Worm (Caenorhabditis elegans): ENCODE results near the gene B0252.8.

B0252.8 gene

DNA sequence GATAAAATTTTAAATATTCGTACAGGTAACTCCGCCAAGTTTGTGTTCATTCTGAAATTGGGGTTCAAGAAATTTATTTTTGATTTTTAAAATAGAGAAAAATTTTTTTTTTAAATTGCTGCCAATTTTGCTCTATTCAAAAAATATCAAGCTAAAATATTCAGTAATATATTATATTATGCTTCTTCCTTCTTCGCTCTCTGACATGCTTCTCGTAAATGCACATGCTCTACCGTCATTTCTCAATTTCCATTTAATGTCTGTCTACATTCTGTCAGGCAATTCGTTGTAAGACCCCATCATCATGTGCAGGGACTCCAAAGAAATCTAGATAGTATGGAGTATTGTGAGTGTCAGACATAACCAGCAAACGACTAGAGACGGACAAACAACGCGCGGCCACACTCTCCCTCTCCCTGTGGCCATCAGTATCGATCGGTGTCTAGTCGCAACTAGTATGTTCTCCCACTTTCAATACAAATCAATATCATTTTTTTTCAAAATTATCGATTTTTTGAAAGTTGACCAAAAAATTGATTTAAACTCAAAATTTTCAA, 35.4 kb downstream of the B0252.8 start, which contains the start of the genes malt-1 and ceh-38 (continued):
- TF ChIP-seq tbx-2 (tag; optimal IDR thresholded peaks at IDR 0.05) = peak; percentile 84
- no peak for TF ChIP-seq sdc-2 (tag; optimal IDR thresholded peaks at IDR 0.05)
- peak; percentile 80 for TF ChIP-seq ceh-18 (tag; optimal IDR thresholded peaks at IDR 0.05)
- no peak for TF ChIP-seq T23F11.4 (GFP tag; optimal IDR thresholded peaks at IDR 0.05)
- TF ChIP-seq dve-1 (tag; optimal IDR thresholded peaks at IDR 0.05) = peak; percentile 68
- TF ChIP-seq lim-6 (tag; optimal IDR thresholded peaks at IDR 0.05) = no peak
- no peak for TF ChIP-seq F13H6.1 (tag; optimal IDR thresholded peaks at IDR 0.05)
- TF ChIP-seq elt-2 (tag; optimal IDR thresholded peaks at IDR 0.05) = peak; percentile 51
- peak; percentile 69 for TF ChIP-seq pax-1 (tag; optimal IDR thresholded peaks at IDR 0.05)
- peak; percentile 77 for TF ChIP-seq ref-2 (tag; optimal IDR thresholded peaks at IDR 0.05)
- no peak for TF ChIP-seq pqm-1 (tag; optimal IDR thresholded peaks at IDR 0.05)
- TF ChIP-seq hlh-30 (tag; optimal IDR thresholded peaks at IDR 0.05; ENCODE audit: insufficient read depth) = peak; percentile 92
- no peak for TF ChIP-seq unc-3 (GFP tag; conservative IDR thresholded peaks at IDR 0.05)
- TF ChIP-seq unc-3 (tag; optimal IDR thresholded peaks at IDR 0.05) = no peak
- peak; percentile 3 for TF ChIP-seq fkh-10 (GFP tag; optimal IDR thresholded peaks at IDR 0.05)
- TF ChIP-seq K02D7.2 (tag; optimal IDR thresholded peaks at IDR 0.05) = no peak
- no peak for TF ChIP-seq sox-2 (GFP tag; IDR thresholded peaks at IDR 0.05)
- TF ChIP-seq nhr-11 (tag; optimal IDR thresholded peaks at IDR 0.05) = no peak
- TF ChIP-seq lin-11 (tag; optimal IDR thresholded peaks at IDR 0.05) = no peak
- TF ChIP-seq hlh-6 (tag; optimal IDR thresholded peaks at IDR 0.05) = no peak
- TF ChIP-seq pha-4 (tag; optimal IDR thresholded peaks at IDR 0.05) = no peak
- peak; percentile 93 for TF ChIP-seq nfya-1 (tag; optimal IDR thresholded peaks at IDR 0.05)
- TF ChIP-seq madf-2 (tag; optimal IDR thresholded peaks at IDR 0.05) = peak; percentile 20

DNA sequence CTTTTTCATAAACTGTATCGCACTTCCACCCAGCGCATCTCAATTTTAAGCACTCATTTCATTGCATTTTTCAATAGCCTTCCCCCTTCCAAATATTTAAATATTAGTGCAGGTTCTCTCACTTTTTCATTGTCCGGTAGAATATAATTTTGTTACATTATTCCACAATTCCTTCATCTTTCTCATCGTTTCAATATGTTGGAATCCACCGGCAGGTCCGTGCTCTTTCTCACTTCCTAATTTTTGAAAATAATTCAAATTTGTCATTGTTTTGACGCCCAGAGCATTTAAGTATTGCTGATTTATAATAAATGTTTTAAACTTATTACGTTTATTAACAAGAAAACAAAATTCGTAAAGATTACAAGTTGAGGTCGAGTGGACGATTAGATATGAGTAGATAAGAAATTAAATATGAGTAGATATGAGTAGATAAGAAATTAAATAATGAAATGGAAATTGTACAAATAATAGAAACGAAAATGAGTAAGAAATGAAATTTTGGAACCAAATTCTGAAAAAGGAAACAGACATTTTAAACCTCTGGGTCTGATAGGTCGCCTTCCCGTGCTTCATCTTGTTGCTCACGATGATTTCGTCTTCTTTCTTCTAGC, 39.2 kb downstream of the B0252.8 start:
- TF ChIP-seq pha-4 (tag; optimal IDR thresholded peaks at IDR 0.05) (no peak), elt-2 (tag; optimal IDR thresholded peaks at IDR 0.05) (peak; percentile 55), ztf-16 (tag; optimal IDR thresholded peaks at IDR 0.05) (no peak)

DNA sequence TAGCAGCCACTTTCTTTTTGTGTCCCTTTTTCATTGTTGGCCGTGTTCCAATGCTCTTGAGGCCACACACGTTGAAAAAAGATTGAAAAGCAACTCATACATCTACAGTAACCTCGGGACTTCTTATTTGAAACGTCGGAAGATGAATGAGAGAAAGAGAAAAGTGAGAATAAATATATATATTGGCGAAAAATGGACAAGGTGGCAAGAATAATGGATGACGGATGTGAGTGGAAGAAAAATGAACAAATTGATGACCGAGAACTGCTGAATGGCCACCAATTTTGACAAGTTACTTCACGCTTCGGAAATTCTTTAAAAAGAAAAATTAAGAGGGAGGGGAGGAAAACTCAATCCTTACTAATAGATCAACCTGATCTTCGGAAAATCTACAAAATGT, 42.2 kb downstream of the B0252.8 start:
- TF ChIP-seq lim-6 (tag; optimal IDR thresholded peaks at IDR 0.05) = no peak
- no peak for TF ChIP-seq ceh-19 (GFP tag; optimal IDR thresholded peaks at IDR 0.05)
- no peak for TF ChIP-seq hlh-13 (GFP tag; optimal IDR thresholded peaks at IDR 0.05)
- TF ChIP-seq lin-11 (tag; optimal IDR thresholded peaks at IDR 0.05) = no peak

DNA sequence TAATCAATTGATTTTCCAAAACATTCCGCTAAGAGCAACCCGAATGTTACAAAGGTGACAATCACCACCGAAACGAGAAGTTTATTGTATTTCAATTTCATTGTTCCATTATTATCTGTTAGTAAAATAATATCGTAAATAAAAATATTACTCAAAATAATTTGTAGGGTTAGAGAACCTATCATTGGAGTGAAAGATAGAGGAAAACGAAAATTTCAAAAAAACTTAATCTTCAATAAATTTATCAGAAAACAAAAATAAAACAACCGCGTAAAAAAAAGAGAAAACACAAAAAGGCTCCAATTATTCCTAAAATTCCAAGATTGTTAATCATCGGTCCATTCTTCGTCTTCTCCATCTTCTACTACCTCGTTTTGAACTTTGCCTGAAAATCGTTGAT, 49.6 kb downstream of the B0252.8 start, which contains the start of gene tra-2:
Gene tra-2, minus strand, starts transcription at position 101 of the 400 bp plus-strand sequence.
- no peak for TF ChIP-seq pat-9 (tag; optimal IDR thresholded peaks at IDR 0.05)
- no peak for TF ChIP-seq sox-2 (GFP tag; IDR thresholded peaks at IDR 0.05)
- TF ChIP-seq elt-4 (tag; optimal IDR thresholded peaks at IDR 0.05) = no peak
- no peak for TF ChIP-seq dmd-4 (tag; optimal IDR thresholded peaks at IDR 0.05; ENCODE audit: borderline replicate concordance)
- no peak for TF ChIP-seq rnt-1 (tag; optimal IDR thresholded peaks at IDR 0.05)
- no peak for TF ChIP-seq nhr-232 (tag; optimal IDR thresholded peaks at IDR 0.05)
- no peak for TF ChIP-seq hlh-30 (tag; optimal IDR thresholded peaks at IDR 0.05; ENCODE audit: insufficient read depth)
- no peak for TF ChIP-seq ceh-9 (tag; optimal IDR thresholded peaks at IDR 0.05)
- TF ChIP-seq C08G9.2 (tag; optimal IDR thresholded peaks at IDR 0.05) = no peak
- TF ChIP-seq mec-3 (tag; optimal IDR thresholded peaks at IDR 0.05; ENCODE audit: borderline replicate concordance) = no peak
